Worm (Caenorhabditis elegans): ENCODE results near the gene sucl-1.

ce11 chrX:14746948-14747347 lies 6.9 kb upstream of the sucl-1 start, which contains the start of gene C05G5.2:
- TF ChIP-seq flt-1 (GFP tag; IDR thresholded peaks at IDR 0.05) (no peak), tbx-11 (GFP tag; IDR thresholded peaks at IDR 0.05) (no peak), B0310.2 (tag; optimal IDR thresholded peaks at IDR 0.05) (no peak), ama-1 (optimal IDR thresholded peaks at IDR 0.05) (no peak), sea-1 (GFP tag; conservative IDR thresholded peaks at IDR 0.05) (0 out of 2 replicates have a peak, but pooled peaks have one; percentile 35), ceh-36 (tag; optimal IDR thresholded peaks at IDR 0.05) (no peak), ceh-13 (GFP tag; optimal IDR thresholded peaks at IDR 0.05) (no peak)
